Worm (Caenorhabditis elegans) whole organism, dauer: Measurements from ENCODE around the gene zyx-1.

Source experiments
- unc-62 ChIP-seq: sonication (generic microtip); optimal IDR thresholded peaks from 2 replicates; lab custom pipeline; 2017; ENCODE audit warnings: missing biosample characterization, missing genetic modification reagents, missing genetic modification characterization

zyx-1 gene

DNA sequence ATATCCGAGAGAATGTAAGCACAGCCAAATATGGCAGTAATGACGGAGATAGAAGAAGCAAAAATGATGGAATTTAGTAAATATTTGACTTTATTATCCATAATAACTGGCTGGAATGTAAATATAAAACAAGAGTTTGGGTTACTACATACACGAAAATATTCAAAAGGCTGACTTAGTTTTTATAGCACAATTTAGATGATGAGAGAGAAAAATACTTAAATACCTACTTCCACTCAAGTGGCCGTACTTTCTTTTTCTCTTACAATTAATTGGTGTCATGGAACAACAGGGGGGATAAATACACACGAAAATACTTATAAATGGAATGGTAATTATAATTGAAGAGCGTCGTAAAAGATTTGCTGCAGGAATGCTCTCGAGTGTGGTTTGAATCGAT is 41.5 kb downstream of the zyx-1 start, which contains the start of gene col-86:
Gene col-86, minus strand, starts transcription at position 101 of the 400 bp plus-strand sequence.
- no peak for TF ChIP-seq unc-62 (GFP tag; lab: Kevin White, UChicago)

ce11 chrII:13107719-13108118 is 51.0 kb downstream of the zyx-1 start, which contains the start of gene pqn-32:
pqn-32 (plus strand) TSS chrII:13108019.
- no peak for TF ChIP-seq unc-62 (GFP tag; lab: Kevin White, UChicago)

ce11 chrII:13116710-13117109 is 60.0 kb downstream of the zyx-1 start, which contains the start of gene rict-1:
rict-1 (minus strand) TSS chrII:13116810.
- TF ChIP-seq unc-62 (GFP tag; lab: Kevin White, UChicago), result no peak

DNA sequence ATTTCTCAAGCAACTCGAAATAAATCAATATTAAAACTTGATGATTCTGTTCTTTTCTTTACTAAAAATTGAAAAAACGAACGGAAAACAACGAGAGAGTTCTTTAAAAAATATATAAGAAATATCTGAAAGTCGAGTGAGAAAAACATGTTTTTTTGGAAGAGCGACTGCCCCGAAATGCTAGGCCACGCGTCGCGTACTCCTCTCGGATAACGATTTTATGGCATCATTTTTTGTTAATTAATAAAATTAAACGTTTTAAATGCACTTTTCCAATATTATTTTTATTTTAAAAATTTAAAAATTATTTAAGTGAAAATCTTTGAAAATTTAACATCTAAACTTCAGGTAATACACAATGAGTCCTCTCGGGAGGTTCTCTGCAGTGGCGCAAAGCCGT is 60.4 kb downstream of the zyx-1 start, which contains the start of gene gfm-1:
Gene gfm-1, plus strand, starts transcription at position 349 of the 400 bp plus-strand sequence.
- no peak for TF ChIP-seq unc-62 (GFP tag; lab: Kevin White, UChicago)
